Worm (Caenorhabditis elegans) whole organism, L2 larva: Measurements from ENCODE around the gene glb-2.

Experiments used
- C34F6.9 ChIP-seq: fragments of 150-350 bp; optimal IDR thresholded peaks from 2 replicates; lab custom pipeline; 2014; ENCODE audit warnings: missing biosample characterization, missing genetic modification characterization
- F13H6.1 ChIP-seq: sonication (generic microtip); optimal IDR thresholded peaks from 2 replicates; lab custom pipeline; 2016; ENCODE audit warnings: missing genetic modification characterization, missing compliant biosample characterization
- Y55F3AM.14 ChIP-seq: fragments of 200-800 bp; sonication (Bioruptor generic); optimal IDR thresholded peaks from 2 replicates; lab custom pipeline; 2018; ENCODE audit warnings: mild to moderate bottlenecking, missing genetic modification characterization, missing compliant biosample characterization
- ZK546.5 ChIP-seq: sonication (generic microtip); optimal IDR thresholded peaks from 2 replicates; lab custom pipeline; 2017; ENCODE audit warnings: missing biosample characterization, missing genetic modification characterization
- alr-1 ChIP-seq: fragments of 150-350 bp; optimal IDR thresholded peaks from 2 replicates; lab custom pipeline; 2014; ENCODE audit warnings: missing biosample characterization, missing genetic modification characterization
- ama-1 ChIP-seq: fragments of 150-350 bp; optimal IDR thresholded peaks from 2 replicates; lab custom pipeline; 2018; ENCODE audit warnings: inconsistent platforms
- ceh-82 ChIP-seq: fragments of 150-350 bp; optimal IDR thresholded peaks from 2 replicates; lab custom pipeline; 2014; ENCODE audit warnings: missing biosample characterization, missing genetic modification characterization
- dmd-4 ChIP-seq: sonication (generic microtip); optimal IDR thresholded peaks from 2 replicates; lab custom pipeline; 2017; ENCODE audit warnings: missing biosample characterization, missing genetic modification characterization
- egl-27 ChIP-seq: sonication (generic microtip); optimal IDR thresholded peaks from 3 replicates; lab custom pipeline; 2017; ENCODE audit warnings: missing biosample characterization, missing genetic modification reagents, missing genetic modification characterization
- fos-1 ChIP-seq: fragments of 150-350 bp; optimal IDR thresholded peaks from 2 replicates; lab custom pipeline; 2014; ENCODE audit warnings: missing biosample characterization, missing genetic modification characterization
- gmeb-1 ChIP-seq: fragments of 150-350 bp; optimal IDR thresholded peaks from 2 replicates; lab custom pipeline; 2014; ENCODE audit warnings: missing biosample characterization, missing genetic modification characterization
- lin-11 ChIP-seq: fragments of 150-350 bp; sonication (generic microtip); optimal IDR thresholded peaks from 2 replicates; lab custom pipeline; 2014; ENCODE audit warnings: missing biosample characterization, missing genetic modification characterization, inconsistent platforms, mixed read lengths
- lin-13 ChIP-seq: fragments of 150-350 bp; optimal IDR thresholded peaks from 2 replicates; lab custom pipeline; 2014; ENCODE audit warnings: missing biosample characterization, missing genetic modification reagents, missing genetic modification characterization
- lin-39 ChIP-seq: fragments of 150-350 bp; optimal IDR thresholded peaks from 2 replicates; lab custom pipeline; 2014; ENCODE audit warnings: missing biosample characterization, missing genetic modification reagents, missing genetic modification characterization
- lsy-2 ChIP-seq, 2 experiments: fragments of 150-350 bp in 1 of 2; sonication (generic microtip) in 1 of 2; optimal IDR thresholded peaks; 2 replicates each; lab custom pipeline; 2014 to 2017; ENCODE audit warnings: missing biosample characterization in 2 of 2, missing genetic modification characterization in 2 of 2
- mbf-1 ChIP-seq: sonication (generic microtip); optimal IDR thresholded peaks from 2 replicates; lab custom pipeline; 2017; ENCODE audit warnings: missing biosample characterization, missing genetic modification characterization
- mdl-1 ChIP-seq, 2 experiments: fragments of 150-350 bp in 1 of 2; sonication (generic microtip) in 1 of 2; optimal IDR thresholded peaks; 2 replicates each; lab custom pipeline; 2017; ENCODE audit warnings: missing biosample characterization in 2 of 2, missing genetic modification characterization in 2 of 2
- nhr-11 ChIP-seq: fragments of 150-350 bp; optimal IDR thresholded peaks from 2 replicates; lab custom pipeline; 2014; ENCODE audit warnings: missing biosample characterization, missing genetic modification characterization
- nhr-12 ChIP-seq: fragments of 150-350 bp; optimal IDR thresholded peaks from 2 replicates; lab custom pipeline; 2014; ENCODE audit warnings: missing biosample characterization, missing genetic modification characterization
- nhr-129 ChIP-seq: fragments of 150-350 bp; optimal IDR thresholded peaks from 2 replicates; lab custom pipeline; 2014; ENCODE audit warnings: missing biosample characterization, missing genetic modification characterization
- nhr-21 ChIP-seq: fragments of 150-350 bp; optimal IDR thresholded peaks from 2 replicates; lab custom pipeline; 2014; ENCODE audit warnings: missing biosample characterization, missing genetic modification characterization
- nhr-23 ChIP-seq: fragments of 150-350 bp; optimal IDR thresholded peaks from 2 replicates; lab custom pipeline; 2014; ENCODE audit warnings: missing biosample characterization, missing genetic modification reagents, missing genetic modification characterization
- nhr-25 ChIP-seq: fragments of 150-350 bp; sonication (generic microtip); optimal IDR thresholded peaks from 3 replicates; lab custom pipeline; 2014; ENCODE audit warnings: missing biosample characterization, missing genetic modification characterization
- nhr-77 ChIP-seq: fragments of 150-350 bp; optimal IDR thresholded peaks from 2 replicates; lab custom pipeline; 2014; ENCODE audit warnings: missing biosample characterization, missing genetic modification characterization
- sem-4 ChIP-seq: fragments of 150-350 bp; optimal IDR thresholded peaks from 2 replicates; lab custom pipeline; 2014; ENCODE audit warnings: missing biosample characterization, missing genetic modification reagents, missing genetic modification characterization
- sma-3 ChIP-seq: sonication (generic microtip); optimal IDR thresholded peaks from 2 replicates; lab custom pipeline; 2016; ENCODE audit warnings: missing genetic modification reagents, missing genetic modification characterization, missing compliant biosample characterization
- sma-9 ChIP-seq, 2 experiments: fragments of 150-350 bp in 1 of 2; sonication (generic microtip) in 1 of 2; optimal IDR thresholded peaks; 2 replicates each; lab custom pipeline; 2014 to 2016; ENCODE audit warnings: missing genetic modification characterization in 2 of 2, mild to moderate bottlenecking in 1 of 2, missing biosample characterization in 1 of 2, missing compliant biosample characterization in 1 of 2, missing genetic modification reagents in 1 of 2, moderate library complexity in 1 of 2
- unc-39 ChIP-seq: fragments of 150-350 bp; optimal IDR thresholded peaks from 2 replicates; lab custom pipeline; 2014; ENCODE audit warnings: missing biosample characterization, missing genetic modification characterization
- unc-55 ChIP-seq: fragments of 150-350 bp; sonication (generic microtip); optimal IDR thresholded peaks from 3 replicates; lab custom pipeline; 2014; ENCODE audit warnings: missing biosample characterization, missing genetic modification reagents, missing genetic modification characterization
- zag-1 ChIP-seq: fragments of 150-350 bp; optimal IDR thresholded peaks from 2 replicates; lab custom pipeline; 2014; ENCODE audit warnings: missing biosample characterization, missing genetic modification characterization
- ztf-1 ChIP-seq: fragments of 200-800 bp; sonication (Bioruptor generic); conservative IDR thresholded peaks from 2 replicates; pipeline ENCODE4 v1.3.6; 2022; ENCODE audit warnings: missing genetic modification characterization, missing compliant biosample characterization
- ztf-11 ChIP-seq: sonication (generic microtip); optimal IDR thresholded peaks from 2 replicates; lab custom pipeline; 2017; ENCODE audit warnings: missing biosample characterization, missing genetic modification characterization

The glb-2 gene

DNA sequence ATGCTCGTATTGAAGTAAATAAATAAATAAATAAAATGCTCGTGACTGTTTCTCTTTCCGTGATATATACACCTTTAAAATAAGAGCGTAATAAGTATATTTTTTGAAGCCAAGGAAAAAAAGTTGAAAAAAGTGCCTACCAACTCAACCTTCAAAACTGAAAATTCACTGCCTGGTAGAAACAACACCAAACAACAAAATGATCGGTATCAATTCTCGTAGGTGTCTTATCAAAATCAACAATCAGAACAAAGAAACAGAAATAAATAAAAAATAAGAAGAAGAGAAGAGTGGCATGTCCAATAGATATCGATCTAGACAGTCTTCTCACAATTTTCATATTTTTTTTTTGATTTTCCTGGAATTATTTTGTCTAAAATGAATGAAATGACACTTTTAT, 19.1 kb downstream of the glb-2 start, which contains the start of gene afmd-1:
TSS of gene afmd-1 (plus strand) at position 316 of the 400 bp plus-strand sequence.
- TF ChIP-seq ztf-11 (tag; lab: Kevin White, UChicago) (no peak), lin-13 (GFP tag; lab: Kevin White, UChicago) (no peak), sma-3 (GFP tag; lab: Kevin White, UChicago) (no peak), ceh-82 (no peak), mdl-1 (tag; optimal IDR thresholded peaks at IDR 0.05; lab: Kevin White, UChicago) (no peak), mbf-1 (tag; lab: Kevin White, UChicago) (no peak), alr-1 (tag; lab: Kevin White, UChicago) (no peak), nhr-129 (tag; lab: Kevin White, UChicago) (no peak), ZK546.5 (no peak), nhr-77 (tag; lab: Kevin White, UChicago) (no peak), nhr-23 (tag; lab: Kevin White, UChicago) (no peak)
- TF ChIP-seq, all 48 proteins: peak for 0

DNA sequence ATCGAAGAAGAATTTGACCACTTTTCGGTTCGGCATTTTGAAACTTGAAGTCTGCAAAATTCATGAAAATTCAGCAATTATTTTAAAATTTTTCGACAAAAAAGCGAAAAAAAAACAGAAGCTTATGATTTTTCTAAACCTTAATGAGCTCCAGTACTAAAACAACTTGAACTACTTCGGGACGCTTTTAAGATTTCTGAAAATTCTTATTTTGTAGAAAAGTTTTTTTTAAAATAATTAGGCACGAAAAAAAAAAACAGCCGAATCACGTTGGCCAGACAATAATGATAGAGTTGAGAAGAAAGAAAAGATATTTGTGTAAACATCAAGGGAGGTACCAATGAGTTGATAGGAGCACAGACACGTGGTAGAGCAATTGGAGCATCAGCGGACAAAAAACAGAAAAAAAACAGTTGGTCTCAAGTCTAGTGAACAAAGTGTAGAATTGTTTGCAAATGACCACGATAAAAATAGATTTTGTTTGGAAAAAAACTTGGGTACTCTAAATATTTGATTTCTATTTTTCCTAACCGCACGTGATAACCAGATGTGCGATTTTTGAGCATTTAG, 20.7 kb downstream of the glb-2 start, which contains the start of gene gstk-2:
TSS of gene gstk-2 (minus strand) at position 51 of the 570 bp plus-strand sequence.
- TF ChIP-seq zag-1 (no peak), ceh-82 (no peak), C34F6.9 (tag; lab: Kevin White, UChicago) (peak; percentile 42), lsy-2 (tag; optimal IDR thresholded peaks at IDR 0.05; lab: Kevin White, UChicago) (peak in 1 of 2 experiments; percentile 9), ztf-1 (no peak), F13H6.1 (tag; lab: Kevin White, UChicago) (peak; percentile 65), nhr-12 (tag; lab: Kevin White, UChicago) (no peak), sma-9 (GFP tag; optimal IDR thresholded peaks at IDR 0.05; lab: Kevin White, UChicago) (peak; percentile 62), sma-9 (tag; optimal IDR thresholded peaks at IDR 0.05; lab: Kevin White, UChicago) (no peak), dmd-4 (tag; lab: Kevin White, UChicago) (no peak), ama-1 (no peak), nhr-21 (no peak), gmeb-1 (no peak), nhr-129 (tag; lab: Kevin White, UChicago) (peak; percentile 57), Y55F3AM.14 (GFP tag; lab: Kevin White, UChicago) (no peak), nhr-77 (tag; lab: Kevin White, UChicago) (no peak), lin-39 (no peak), nhr-25 (tag; lab: Kevin White, UChicago) (no peak), nhr-11 (tag; lab: Kevin White, UChicago) (no peak), ZK546.5 (no peak), egl-27 (tag; lab: Kevin White, UChicago) (no peak), lin-11 (tag; lab: Kevin White, UChicago) (no peak), fos-1 (tag; lab: Kevin White, UChicago) (no peak)
- TF ChIP-seq, all 48 proteins: peak for 5

DNA sequence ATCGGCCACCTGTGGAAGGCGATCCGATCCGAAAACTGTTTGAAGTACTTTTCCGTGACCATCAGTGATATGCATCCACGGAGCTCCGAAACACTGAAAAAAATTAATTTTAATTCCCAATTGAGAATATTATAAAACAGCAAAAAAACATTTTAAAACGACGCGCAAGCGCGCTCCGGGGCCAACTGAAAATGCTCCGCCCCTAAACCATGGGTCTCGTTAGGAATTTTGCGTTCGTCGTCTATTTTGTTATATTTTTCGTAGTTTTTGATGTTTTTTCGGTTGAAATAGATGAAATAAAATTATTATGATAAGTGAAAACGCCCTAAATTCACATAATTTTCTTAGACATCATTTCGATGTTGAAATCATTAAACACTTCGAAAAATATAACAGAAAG, 22.5 kb downstream of the glb-2 start:
- TF ChIP-seq nhr-25 (tag; lab: Kevin White, UChicago): peak; percentile 25
- TF ChIP-seq sem-4 (tag; lab: Kevin White, UChicago): no peak
- TF ChIP-seq nhr-12 (tag; lab: Kevin White, UChicago): no peak

DNA sequence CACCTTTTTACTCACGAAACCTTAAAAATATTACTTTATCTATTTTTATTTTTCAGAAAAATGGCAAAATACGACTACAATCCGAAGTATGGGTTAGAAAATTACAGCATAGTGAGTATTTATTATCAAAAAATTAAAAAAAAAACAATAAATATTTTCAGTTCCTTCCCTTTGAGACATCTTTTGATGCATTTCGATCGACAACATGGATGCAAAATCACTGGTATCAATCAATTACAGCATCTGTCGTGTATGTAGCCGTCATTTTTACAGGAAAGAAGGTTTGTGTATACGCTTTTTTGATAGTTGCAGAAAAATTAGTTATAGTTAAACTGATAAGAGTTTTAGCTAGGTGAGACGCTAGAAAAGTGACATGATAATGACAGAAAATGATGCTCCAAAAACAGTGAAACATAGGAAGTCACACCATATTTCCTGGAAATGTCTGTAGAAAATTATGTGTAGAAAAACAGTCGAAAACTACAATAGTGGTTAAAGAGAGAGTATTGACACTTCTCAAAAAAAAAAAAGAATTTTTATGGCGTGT, 25.3 kb downstream of the glb-2 start, which contains the start of gene elo-3:
TSS of gene elo-3 (plus strand) at position 51 of the 547 bp plus-strand sequence.
- TF ChIP-seq fos-1 (tag; lab: Kevin White, UChicago): peak; percentile 61
- no peak for TF ChIP-seq unc-55 (GFP tag; lab: Kevin White, UChicago)

DNA sequence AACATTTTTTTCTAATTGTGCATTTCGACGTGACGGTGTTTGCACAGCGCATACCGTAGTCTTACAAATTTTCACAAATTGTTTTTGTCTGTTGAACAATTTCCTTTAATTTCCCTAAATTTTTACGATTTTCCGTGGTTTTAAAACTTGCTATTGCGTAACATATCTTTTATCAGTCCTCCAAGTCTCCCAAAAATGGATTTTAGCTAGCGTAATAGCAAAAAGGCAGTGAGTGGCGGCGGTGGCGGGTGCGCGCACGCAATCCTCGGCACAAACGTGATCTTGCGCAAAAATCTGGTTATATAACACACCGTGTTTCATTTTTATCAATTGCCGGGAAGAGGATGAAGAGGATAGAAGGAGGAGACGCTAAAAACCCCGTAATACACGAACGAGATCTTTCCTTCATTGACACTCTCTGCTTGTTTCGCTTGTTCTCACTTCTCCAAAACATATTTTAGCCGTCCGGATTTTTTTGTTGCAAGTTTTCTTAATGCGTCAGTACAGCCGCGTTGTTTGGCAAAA, 26.7 kb downstream of the glb-2 start:
- TF ChIP-seq nhr-21 (peak; percentile 47), lsy-2 (tag; optimal IDR thresholded peaks at IDR 0.05; lab: Kevin White, UChicago) (peak in 1 of 2 experiments; percentile 15), unc-39 (no peak)
